Worm (Caenorhabditis elegans) whole organism, late embryonic: Measurements from ENCODE around the gene T28H11.8.
"Not testable (repeated sequence)": the region's sequence is repeated elsewhere in the genome, so short reads cannot be mapped to it uniquely, and the experiment has no call there.

Experiments used
- C38D4.7 ChIP-seq: fragments of 200-800 bp; sonication (Bioruptor generic); optimal IDR thresholded peaks from 2 replicates; lab custom pipeline; 2018; ENCODE audit warnings: mild to moderate bottlenecking, missing genetic modification characterization, moderate library complexity, missing compliant biosample characterization
- T23F11.4 ChIP-seq: fragments of 200-800 bp; sonication (Bioruptor generic); optimal IDR thresholded peaks from 2 replicates; lab custom pipeline; 2018; ENCODE audit warnings: mild to moderate bottlenecking, missing genetic modification characterization, missing compliant biosample characterization
- Y22D7AL.16 ChIP-seq: sonication (generic microtip); optimal IDR thresholded peaks from 2 replicates; lab custom pipeline; 2016; ENCODE audit warnings: missing genetic modification characterization, missing compliant biosample characterization
- ahr-1 ChIP-seq: sonication (generic microtip); optimal IDR thresholded peaks from 2 replicates; lab custom pipeline; 2016; ENCODE audit warnings: missing genetic modification characterization, missing compliant biosample characterization
- ama-1 ChIP-seq: fragments of 150-350 bp; optimal IDR thresholded peaks from 2 replicates; lab custom pipeline; 2014
- ceh-14 ChIP-seq: sonication (generic microtip); optimal IDR thresholded peaks from 2 replicates; lab custom pipeline; 2016; ENCODE audit warnings: missing genotype, missing genetic modification characterization, missing compliant biosample characterization
- ceh-19 ChIP-seq: fragments of 200-800 bp; sonication (Bioruptor generic); optimal IDR thresholded peaks from 2 replicates; lab custom pipeline; 2018; ENCODE audit warnings: mild to moderate bottlenecking, missing genetic modification characterization, missing compliant biosample characterization
- ceh-2 ChIP-seq: sonication (generic microtip); optimal IDR thresholded peaks from 2 replicates; lab custom pipeline; 2016; ENCODE audit warnings: missing genotype, missing genetic modification characterization, missing compliant biosample characterization
- ceh-22 ChIP-seq: sonication (generic microtip); optimal IDR thresholded peaks from 2 replicates; lab custom pipeline; 2017; ENCODE audit warnings: missing biosample characterization, missing genetic modification characterization
- ceh-31 ChIP-seq: sonication (generic microtip); optimal IDR thresholded peaks from 2 replicates; lab custom pipeline; 2016; ENCODE audit warnings: missing genetic modification characterization, missing compliant biosample characterization
- ceh-34 ChIP-seq: sonication (generic microtip); optimal IDR thresholded peaks from 2 replicates; lab custom pipeline; 2016; ENCODE audit warnings: mild to moderate bottlenecking, missing genetic modification characterization, missing compliant biosample characterization
- ceh-45 ChIP-seq: fragments of 200-800 bp; sonication (Bioruptor generic); IDR thresholded peaks from 2 replicates; pipeline ENCODE4 v1.3.6; 2022; ENCODE audit warnings: missing genetic modification reagents, missing genetic modification characterization, missing compliant biosample characterization
- dve-1 ChIP-seq: sonication (generic microtip); optimal IDR thresholded peaks from 2 replicates; lab custom pipeline; 2017; ENCODE audit warnings: antibody characterized with exemption, mild to moderate bottlenecking, missing genetic modification characterization, missing compliant biosample characterization
- elt-2 ChIP-seq: sonication (generic microtip); optimal IDR thresholded peaks from 2 replicates; lab custom pipeline; 2016; ENCODE audit warnings: missing genetic modification reagents, missing genetic modification characterization, missing compliant biosample characterization
- ets-4 ChIP-seq: sonication (generic microtip); optimal IDR thresholded peaks from 2 replicates; lab custom pipeline; 2016; ENCODE audit warnings: missing genetic modification characterization, missing compliant biosample characterization
- eyg-1 ChIP-seq: sonication (generic microtip); optimal IDR thresholded peaks from 2 replicates; lab custom pipeline; 2016; ENCODE audit warnings: missing genotype, missing genetic modification characterization, missing compliant biosample characterization
- fkh-10 ChIP-seq: fragments of 150-350 bp; optimal IDR thresholded peaks from 2 replicates; lab custom pipeline; 2014; ENCODE audit warnings: missing biosample characterization, missing genetic modification reagents, missing genetic modification characterization
- gmeb-2 ChIP-seq: sonication (generic microtip); optimal IDR thresholded peaks from 2 replicates; lab custom pipeline; 2016; ENCODE audit warnings: missing genetic modification characterization, inconsistent platforms, missing compliant biosample characterization
- hlh-13 ChIP-seq: fragments of 200-800 bp; sonication (Bioruptor generic); optimal IDR thresholded peaks from 2 replicates; lab custom pipeline; 2018; ENCODE audit warnings: mild to moderate bottlenecking, missing genetic modification characterization, missing compliant biosample characterization
- hlh-15 ChIP-seq: sonication (generic microtip); optimal IDR thresholded peaks from 2 replicates; lab custom pipeline; 2016; ENCODE audit warnings: missing genetic modification characterization, missing compliant biosample characterization
- nhr-232 ChIP-seq: sonication (generic microtip); optimal IDR thresholded peaks from 2 replicates; lab custom pipeline; 2016; ENCODE audit warnings: missing genetic modification characterization, missing compliant biosample characterization
- pax-1 ChIP-seq: fragments of 150-350 bp; optimal IDR thresholded peaks from 2 replicates; lab custom pipeline; 2014; ENCODE audit warnings: missing biosample characterization, missing genetic modification characterization
- pqm-1 ChIP-seq: sonication (generic microtip); optimal IDR thresholded peaks from 2 replicates; lab custom pipeline; 2016; ENCODE audit warnings: missing genetic modification characterization, missing compliant biosample characterization
- ref-2 ChIP-seq: sonication (generic microtip); optimal IDR thresholded peaks from 2 replicates; lab custom pipeline; 2016; ENCODE audit warnings: missing genetic modification characterization, missing compliant biosample characterization
- syd-9 ChIP-seq: sonication (generic microtip); optimal IDR thresholded peaks from 2 replicates; lab custom pipeline; 2016; ENCODE audit warnings: mild to moderate bottlenecking, missing genetic modification characterization, moderate library complexity, missing compliant biosample characterization
- ttx-3 ChIP-seq: sonication (generic microtip); optimal IDR thresholded peaks from 2 replicates; lab custom pipeline; 2016; ENCODE audit warnings: missing genetic modification reagents, missing genetic modification characterization, missing compliant biosample characterization
- unc-3 ChIP-seq, 2 experiments: fragments of 200-800 bp in 1 of 2; sonication (Bioruptor generic) in 1 of 2; sonication (generic microtip) in 1 of 2; conservative IDR thresholded peaks in 1 of 2; optimal IDR thresholded peaks in 1 of 2; 2 replicates each; pipeline versions ENCODE4 v1.3.6 to Lab custom; 2016 to 2022; ENCODE audit warnings: missing compliant biosample characterization in 2 of 2, missing genetic modification characterization in 2 of 2, missing genetic modification reagents in 1 of 2
- unc-55 ChIP-seq: sonication (generic microtip); optimal IDR thresholded peaks from 2 replicates; lab custom pipeline; 2017; ENCODE audit warnings: missing biosample characterization, missing genetic modification reagents, missing genetic modification characterization

The T28H11.8 gene

ce11 chrIV:5020533-5020932 lies at the start of gene T28H11.8:
Gene T28H11.8, minus strand, starts transcription at chrIV:5020633.
- no peak for TF ChIP-seq unc-3 (GFP tag; conservative IDR thresholded peaks at IDR 0.05; lab: Robert Waterston, UW)
- no peak for TF ChIP-seq unc-3 (tag; optimal IDR thresholded peaks at IDR 0.05; lab: Kevin White, UChicago)
- TF ChIP-seq ahr-1 (tag; lab: Kevin White, UChicago), result no peak
- TF ChIP-seq eyg-1 (tag; lab: Kevin White, UChicago), result no peak
- TF ChIP-seq Y22D7AL.16 (tag; lab: Kevin White, UChicago), result no peak
- TF ChIP-seq, all 69 proteins: peak for 0

ce11 chrIV:5068541-5068940 lies 48.1 kb upstream of the T28H11.8 start, which contains the start of the genes R13H9.6 and rmd-6:
Gene R13H9.6, minus strand, starts transcription at chrIV:5068641.
Gene rmd-6, plus strand, starts transcription at chrIV:5068845.
- not testable (repeated sequence) for TF ChIP-seq C38D4.7 (GFP tag; lab: Kevin White, UChicago); dve-1 (tag; lab: Kevin White, UChicago); ceh-19 (GFP tag; lab: Kevin White, UChicago)
- TF ChIP-seq, all 69 proteins: peak for 0; not testable (repeated sequence) for 69

DNA sequence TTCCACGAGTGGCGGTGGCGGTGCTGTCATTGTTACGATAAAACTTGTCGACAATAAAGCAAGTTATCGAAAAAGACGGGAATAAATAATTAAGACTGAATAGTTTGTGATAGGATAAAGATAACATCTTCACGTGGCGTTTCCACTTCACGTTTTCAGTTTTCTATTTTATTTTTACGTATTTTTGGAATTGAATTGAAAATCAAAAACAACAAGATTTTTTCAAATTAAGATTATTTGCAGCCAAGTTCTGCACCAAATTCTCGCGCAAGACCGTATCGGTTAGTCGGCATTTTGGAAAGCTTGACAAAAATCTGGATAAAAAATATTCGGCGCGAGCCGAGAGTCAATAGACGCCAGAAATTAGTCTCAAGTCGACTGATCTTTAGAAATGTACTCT lies 46.5 kb upstream of the T28H11.8 start, which contains the start of gene ttbk-2.2:
ttbk-2.2 (minus strand) TSS at position 101 of the 400 bp plus-strand sequence.
- TF ChIP-seq ref-2 (tag; lab: Kevin White, UChicago); ceh-19 (GFP tag; lab: Kevin White, UChicago); ama-1 (lab: Kevin White, UChicago): not testable (repeated sequence)

DNA sequence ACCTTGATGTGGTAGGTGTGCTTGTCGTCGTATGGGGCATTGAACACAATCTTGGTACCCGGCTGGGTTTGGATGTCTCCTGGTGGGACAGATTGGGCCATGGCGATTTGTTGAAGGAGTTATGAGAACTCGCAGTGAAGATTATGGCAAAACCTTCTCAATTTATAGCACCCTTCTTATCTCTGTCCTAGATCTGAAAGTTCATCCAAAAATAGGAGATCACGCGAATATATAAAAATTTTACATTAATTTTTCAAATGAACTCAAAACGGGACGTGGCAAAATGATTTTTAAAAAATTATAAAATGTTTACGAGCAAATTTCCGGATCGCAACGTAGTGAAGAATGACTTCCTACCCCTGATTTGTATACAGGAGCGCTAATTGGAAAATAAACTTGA lies 44.5 kb upstream of the T28H11.8 start, which contains the start of gene msp-53:
msp-53 (minus strand) TSS at position 101 of the 400 bp plus-strand sequence.
- not testable (repeated sequence) for TF ChIP-seq unc-55, fkh-10, hlh-13
- TF ChIP-seq, all 69 proteins: peak for 0; not testable (repeated sequence) for 69

ce11 chrIV:5063297-5063696 lies 42.9 kb upstream of the T28H11.8 start:
- TF ChIP-seq ceh-14 (tag; lab: Kevin White, UChicago), result no peak
- no peak for TF ChIP-seq ceh-22
- TF ChIP-seq nhr-232 (tag; lab: Kevin White, UChicago), result no peak
- no peak for TF ChIP-seq T23F11.4 (GFP tag; lab: Kevin White, UChicago)
- TF ChIP-seq ets-4 (tag; lab: Kevin White, UChicago), result no peak
- no peak for TF ChIP-seq ceh-34 (tag; lab: Kevin White, UChicago)
- TF ChIP-seq ceh-2, result no peak
- no peak for TF ChIP-seq syd-9 (tag; lab: Kevin White, UChicago)
- TF ChIP-seq ceh-45, result no peak
- no peak for TF ChIP-seq ahr-1 (tag; lab: Kevin White, UChicago)
- no peak for TF ChIP-seq dve-1 (tag; lab: Kevin White, UChicago)
- TF ChIP-seq ceh-31, result no peak
- TF ChIP-seq hlh-15, result no peak
- TF ChIP-seq Y22D7AL.16 (tag; lab: Kevin White, UChicago), result no peak
- TF ChIP-seq gmeb-2 (tag; lab: Kevin White, UChicago), result no peak
- TF ChIP-seq hlh-13, result no peak

ce11 chrIV:5062278-5062677 lies 41.8 kb upstream of the T28H11.8 start, which contains the start of gene msp-57:
Gene msp-57, plus strand, starts transcription at chrIV:5062578.
- not testable (repeated sequence) for TF ChIP-seq pax-1, elt-2, pqm-1 (tag; lab: Kevin White, UChicago)

DNA sequence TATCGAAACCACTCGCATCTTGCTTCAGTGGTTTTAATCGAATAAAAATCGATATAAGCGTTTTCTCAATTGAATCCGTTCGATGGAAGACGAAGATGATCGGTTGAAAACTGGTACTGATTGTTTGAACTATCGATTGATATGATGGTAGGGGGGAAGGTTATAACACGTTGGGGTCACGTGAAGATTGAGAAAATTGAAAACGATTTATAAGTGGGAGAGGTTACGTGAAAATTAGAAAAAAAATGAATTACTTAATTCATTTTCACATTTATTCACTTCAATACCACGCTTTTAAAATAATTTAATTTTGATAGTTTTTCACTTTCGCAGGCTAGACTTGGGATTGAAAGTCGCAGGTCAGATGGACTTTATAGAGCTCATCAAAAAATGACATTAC lies 40.6 kb upstream of the T28H11.8 start, which contains the start of gene C09B9.7:
C09B9.7 (minus strand) TSS at position 101 of the 400 bp plus-strand sequence.
- TF ChIP-seq ttx-3 (tag; lab: Kevin White, UChicago) (no peak), unc-3 (GFP tag; conservative IDR thresholded peaks at IDR 0.05; lab: Robert Waterston, UW) (no peak), unc-3 (tag; optimal IDR thresholded peaks at IDR 0.05; lab: Kevin White, UChicago) (no peak)
